Fruit fly (Drosophila melanogaster) whole organism: Measurements from ENCODE around the gene CG42588.

Experiments
- CG8478 ChIP-seq: fragments of >200 bp; optimal IDR thresholded peaks from 2 replicates; lab custom pipeline; 2018; ENCODE audit warnings: inconsistent platforms
- Dll ChIP-seq: fragments of >200 bp; optimal IDR thresholded peaks from 2 replicates; lab custom pipeline; 2017
- EcR ChIP-seq, 2 experiments: fragments of >200 bp; optimal IDR thresholded peaks; 2 replicates each; lab custom pipeline; 2017; ENCODE audit warnings: missing biosample characterization in 2 of 2, missing genetic modification characterization in 2 of 2, missing genetic modification reagents in 2 of 2
- pan ChIP-seq: fragments of >200 bp; optimal IDR thresholded peaks from 2 replicates; lab custom pipeline; 2017
- psq ChIP-seq: fragments of >200 bp; optimal IDR thresholded peaks from 2 replicates; lab custom pipeline; 2017
- usp ChIP-seq: fragments of >200 bp; optimal IDR thresholded peaks from 2 replicates; lab custom pipeline; 2017; ENCODE audit warnings: missing biosample characterization, missing genetic modification characterization, mixed read lengths

The CG42588 gene

dm6 chr3L:12827705-12828104 lies 13.7 kb downstream of the CG42588 start:
- no peak for TF ChIP-seq psq (lab: Kevin White, UChicago)
- TF ChIP-seq EcR (GFP tag; optimal IDR thresholded peaks at IDR 0.05; lab: Kevin White, UChicago), result no peak
- TF ChIP-seq Dll (lab: Kevin White, UChicago), result no peak
- no peak for TF ChIP-seq CG8478
- no peak for TF ChIP-seq usp
- TF ChIP-seq pan (lab: Kevin White, UChicago), result no peak

- TF ChIP-seq usp (no peak), psq (lab: Kevin White, UChicago) (no peak), EcR (GFP tag; optimal IDR thresholded peaks at IDR 0.05; lab: Kevin White, UChicago) (no peak), pan (lab: Kevin White, UChicago) (no peak), Dll (lab: Kevin White, UChicago) (no peak), CG8478 (no peak)
Measured at dm6 chr3L:12828532-12828931, 14.5 kb downstream of the CG42588 start.

- TF ChIP-seq EcR (GFP tag; optimal IDR thresholded peaks at IDR 0.05; lab: Kevin White, UChicago) (no peak), psq (lab: Kevin White, UChicago) (no peak), pan (lab: Kevin White, UChicago) (no peak), CG8478 (no peak), Dll (lab: Kevin White, UChicago) (no peak), usp (no peak)
Measured at dm6 chr3L:12830416-12830815, 16.4 kb downstream of the CG42588 start.

- TF ChIP-seq EcR (GFP tag; optimal IDR thresholded peaks at IDR 0.05; lab: Kevin White, UChicago), result no peak
- no peak for TF ChIP-seq usp
- TF ChIP-seq pan (lab: Kevin White, UChicago), result no peak
- TF ChIP-seq CG8478, result no peak
- no peak for TF ChIP-seq Dll (lab: Kevin White, UChicago)
- TF ChIP-seq psq (lab: Kevin White, UChicago), result no peak
Measured at dm6 chr3L:12831290-12831952, 17.4 kb downstream of the CG42588 start.

- no peak for TF ChIP-seq pan (lab: Kevin White, UChicago)
- peak in 1 of 2 experiments; percentile 93 for TF ChIP-seq EcR (GFP tag; optimal IDR thresholded peaks at IDR 0.05; lab: Kevin White, UChicago)
Measured at dm6 chr3L:12832355-12832881, 18.4 kb downstream of the CG42588 start.

- TF ChIP-seq Dll (lab: Kevin White, UChicago) (no peak), usp (no peak), EcR (GFP tag; optimal IDR thresholded peaks at IDR 0.05; lab: Kevin White, UChicago) (no peak), psq (lab: Kevin White, UChicago) (no peak), CG8478 (no peak), pan (lab: Kevin White, UChicago) (no peak)
Measured at dm6 chr3L:12833354-12833753, 19.3 kb downstream of the CG42588 start.

- TF ChIP-seq EcR (GFP tag; optimal IDR thresholded peaks at IDR 0.05; lab: Kevin White, UChicago), result no peak
- no peak for TF ChIP-seq psq (lab: Kevin White, UChicago)
- no peak for TF ChIP-seq pan (lab: Kevin White, UChicago)
- no peak for TF ChIP-seq CG8478
- no peak for TF ChIP-seq usp
- TF ChIP-seq Dll (lab: Kevin White, UChicago), result no peak
Measured at dm6 chr3L:12833864-12834525, 19.9 kb downstream of the CG42588 start.

dm6 chr3L:12834526-12835213 lies 20.6 kb downstream of the CG42588 start:
- TF ChIP-seq pan (lab: Kevin White, UChicago), result no peak
- TF ChIP-seq CG8478, result no peak

- no peak for TF ChIP-seq Dll (lab: Kevin White, UChicago)
- no peak for TF ChIP-seq pan (lab: Kevin White, UChicago)
Measured at dm6 chr3L:12835511-12836479, 21.7 kb downstream of the CG42588 start.

dm6 chr3L:12837196-12837720 lies 23.2 kb downstream of the CG42588 start:
- TF ChIP-seq usp (no peak), pan (lab: Kevin White, UChicago) (no peak), psq (lab: Kevin White, UChicago) (no peak), Dll (lab: Kevin White, UChicago) (no peak), EcR (GFP tag; optimal IDR thresholded peaks at IDR 0.05; lab: Kevin White, UChicago) (no peak), CG8478 (no peak)

dm6 chr3L:12839882-12840281 lies 25.8 kb downstream of the CG42588 start:
- TF ChIP-seq psq (lab: Kevin White, UChicago), result no peak
- TF ChIP-seq EcR (GFP tag; optimal IDR thresholded peaks at IDR 0.05; lab: Kevin White, UChicago), result no peak
- no peak for TF ChIP-seq usp
- TF ChIP-seq Dll (lab: Kevin White, UChicago), result no peak
- no peak for TF ChIP-seq CG8478
- TF ChIP-seq pan (lab: Kevin White, UChicago), result no peak
